Fruit fly (Drosophila melanogaster) whole organism, embryonic: Measurements from ENCODE around the gene EloB.

Experiments
- BEAF-32 ChIP-seq: fragments of 200-800 bp; sonication (Bioruptor generic); optimal IDR thresholded peaks from 3 replicates; lab custom pipeline; 2017; ENCODE audit warnings: missing biosample characterization, missing genetic modification characterization, mild to moderate bottlenecking, moderate library complexity, missing genetic modification reagents
- Bgb ChIP-seq: fragments of 200-800 bp; sonication (Bioruptor generic); IDR thresholded peaks from 2 replicates; pipeline ENCODE4 v1.3.6; 2022; ENCODE audit warnings: missing biosample characterization, missing genetic modification characterization; ENCODE audit not compliant: partially characterized antibody
- Blimp-1 ChIP-seq: fragments of 200-800 bp; sonication (Bioruptor generic); optimal IDR thresholded peaks from 3 replicates; lab custom pipeline; 2018; ENCODE audit warnings: missing biosample characterization, missing genetic modification characterization, mild to moderate bottlenecking, moderate library complexity, missing genetic modification reagents
- Bteb2 ChIP-seq: fragments of 200-800 bp; sonication (Bioruptor generic); optimal IDR thresholded peaks from 2 replicates; lab custom pipeline; 2016; ENCODE audit warnings: missing biosample characterization, missing genetic modification characterization
- CG10462 ChIP-seq: fragments of 200-800 bp; sonication (Bioruptor generic); optimal IDR thresholded peaks from 2 replicates; lab custom pipeline; 2016; ENCODE audit warnings: missing biosample characterization, missing genetic modification characterization
- CG11085 ChIP-seq: fragments of 200-800 bp; sonication (Bioruptor generic); IDR thresholded peaks from 2 replicates; pipeline ENCODE4 v1.3.6; 2022; ENCODE audit warnings: missing biosample characterization, missing genetic modification characterization
- CG12071 ChIP-seq: fragments of 200-800 bp; sonication (Bioruptor generic); optimal IDR thresholded peaks from 3 replicates; lab custom pipeline; 2018; ENCODE audit warnings: missing biosample characterization, mild to moderate bottlenecking, missing genetic modification characterization
- CG13775 ChIP-seq: fragments of 200-800 bp; sonication (Bioruptor generic); optimal IDR thresholded peaks from 3 replicates; lab custom pipeline; 2017; ENCODE audit warnings: missing biosample characterization, mild to moderate bottlenecking, missing genetic modification characterization
- CG14860 ChIP-seq: fragments of 200-800 bp; sonication (Bioruptor generic); IDR thresholded peaks from 3 replicates; pipeline ENCODE4 v1.3.6; 2022; ENCODE audit warnings: missing biosample characterization, missing genetic modification characterization; ENCODE audit not compliant: partially characterized antibody
- CG15514 ChIP-seq: fragments of 200-800 bp; sonication (Bioruptor generic); optimal IDR thresholded peaks from 3 replicates; lab custom pipeline; 2017; ENCODE audit warnings: missing biosample characterization, missing genetic modification characterization, mild to moderate bottlenecking, moderate library complexity, missing genetic modification reagents
- CG16779 ChIP-seq: fragments of 200-800 bp; sonication (Bioruptor generic); IDR thresholded peaks from 2 replicates; pipeline ENCODE4 v1.3.6; 2022; ENCODE audit warnings: missing biosample characterization, missing genetic modification characterization
- CG16813 ChIP-seq: fragments of 200-800 bp; sonication (Bioruptor generic); IDR thresholded peaks from 3 replicates; pipeline ENCODE4 v1.3.6; 2022; ENCODE audit warnings: missing biosample characterization, missing genetic modification characterization; ENCODE audit not compliant: partially characterized antibody
- CG16863 ChIP-seq: fragments of 200-800 bp; sonication (Bioruptor generic); optimal IDR thresholded peaks from 3 replicates; lab custom pipeline; 2016; ENCODE audit warnings: missing biosample characterization, missing genetic modification characterization
- CG17186 ChIP-seq: fragments of 200-800 bp; sonication (Bioruptor generic); optimal IDR thresholded peaks from 3 replicates; lab custom pipeline; 2017; ENCODE audit warnings: missing biosample characterization, missing genetic modification reagents, missing genetic modification characterization
- CG17385 ChIP-seq: fragments of 200-800 bp; sonication (Bioruptor generic); optimal IDR thresholded peaks from 3 replicates; lab custom pipeline; 2018; ENCODE audit warnings: missing biosample characterization, mild to moderate bottlenecking, missing genetic modification characterization
- CG18011 ChIP-seq: fragments of 200-800 bp; sonication (Bioruptor generic); optimal IDR thresholded peaks from 2 replicates; lab custom pipeline; 2017; ENCODE audit warnings: missing biosample characterization, missing genetic modification characterization, mild to moderate bottlenecking, moderate library complexity, missing genotype
- CG18262 ChIP-seq: fragments of 200-800 bp; optimal IDR thresholded peaks from 3 replicates; lab custom pipeline; 2019; ENCODE audit warnings: missing biosample characterization, mild to moderate bottlenecking, missing genetic modification characterization, moderate library complexity
- CG18599 ChIP-seq: fragments of 200-800 bp; sonication (Bioruptor generic); optimal IDR thresholded peaks from 3 replicates; lab custom pipeline; 2017; ENCODE audit warnings: missing biosample characterization, missing genetic modification characterization, mild to moderate bottlenecking, moderate library complexity, missing genetic modification reagents
- CG2199 ChIP-seq: fragments of 200-800 bp; sonication (Bioruptor generic); IDR thresholded peaks from 3 replicates; pipeline ENCODE4 v1.3.6; 2022; ENCODE audit warnings: missing biosample characterization, missing genetic modification characterization
- CG2712 ChIP-seq: fragments of 200-800 bp; optimal IDR thresholded peaks from 3 replicates; lab custom pipeline; 2019; ENCODE audit warnings: missing biosample characterization, mild to moderate bottlenecking, missing genetic modification characterization, moderate library complexity
- CG33213 ChIP-seq: fragments of 200-800 bp; sonication (Bioruptor generic); optimal IDR thresholded peaks from 3 replicates; lab custom pipeline; 2016; ENCODE audit warnings: missing biosample characterization, missing genetic modification characterization
- CG3995 ChIP-seq: fragments of 200-800 bp; sonication (Bioruptor generic); optimal IDR thresholded peaks from 3 replicates; lab custom pipeline; 2016; ENCODE audit warnings: missing biosample characterization, missing genetic modification characterization
- CG4328 ChIP-seq: fragments of 200-800 bp; sonication (Bioruptor generic); optimal IDR thresholded peaks from 3 replicates; lab custom pipeline; 2017; ENCODE audit warnings: missing biosample characterization, missing genetic modification reagents, missing genetic modification characterization
- CG4424 ChIP-seq: fragments of 200-800 bp; sonication (Bioruptor generic); optimal IDR thresholded peaks from 3 replicates; lab custom pipeline; 2016; ENCODE audit warnings: missing biosample characterization, missing genetic modification characterization
- CG6254 ChIP-seq: fragments of 200-800 bp; sonication (Bioruptor generic); optimal IDR thresholded peaks from 3 replicates; lab custom pipeline; 2017; ENCODE audit warnings: mild to moderate bottlenecking, missing biosample characterization, missing genetic modification reagents, missing genetic modification characterization
- CG8359 ChIP-seq: fragments of 200-800 bp; sonication (Bioruptor generic); optimal IDR thresholded peaks from 2 replicates; lab custom pipeline; 2017; ENCODE audit warnings: missing biosample characterization, mild to moderate bottlenecking, missing genetic modification characterization, borderline replicate concordance
- CG8388 ChIP-seq: fragments of 200-800 bp; sonication (Bioruptor generic); optimal IDR thresholded peaks from 2 replicates; lab custom pipeline; 2019; ENCODE audit warnings: missing biosample characterization, mild to moderate bottlenecking, missing genetic modification characterization, moderate library complexity
- Dp ChIP-seq: fragments of 200-800 bp; sonication (Bioruptor generic); optimal IDR thresholded peaks from 2 replicates; lab custom pipeline; 2018; ENCODE audit warnings: missing biosample characterization, mild to moderate bottlenecking, missing genetic modification characterization, moderate library complexity
- Dref ChIP-seq: fragments of 200-800 bp; sonication (Bioruptor generic); IDR thresholded peaks from 2 replicates; pipeline ENCODE4 v1.3.6; 2022; ENCODE audit warnings: missing biosample characterization, missing genetic modification characterization
- Eip74EF ChIP-seq, 2 experiments: fragments of 200-800 bp in 1 of 2; fragments of >200 bp in 1 of 2; sonication (Bioruptor generic) in 1 of 2; optimal IDR thresholded peaks; 2 replicates each; lab custom pipeline; 2017 to 2019; ENCODE audit warnings: missing biosample characterization in 2 of 2, missing genetic modification characterization in 2 of 2, mild to moderate bottlenecking in 1 of 2, moderate library complexity in 1 of 2
- Hand ChIP-seq: fragments of 200-800 bp; sonication (Bioruptor generic); optimal IDR thresholded peaks from 2 replicates; lab custom pipeline; 2017; ENCODE audit warnings: mild to moderate bottlenecking, missing biosample characterization, missing genetic modification reagents, missing genetic modification characterization
- HmgD ChIP-seq: fragments of 200-800 bp; sonication (Bioruptor generic); optimal IDR thresholded peaks from 3 replicates; lab custom pipeline; 2016; ENCODE audit warnings: missing biosample characterization, missing genetic modification characterization
- Hr51 ChIP-seq, 2 experiments: fragments of 200-800 bp; sonication (Bioruptor generic); optimal IDR thresholded peaks; 2 replicates in 1 of 2; 3 replicates in 1 of 2; lab custom pipeline; 2016 to 2018; ENCODE audit warnings: missing biosample characterization in 2 of 2, missing genetic modification characterization in 2 of 2, mild to moderate bottlenecking in 1 of 2, moderate library complexity in 1 of 2
- MBD-R2 ChIP-seq: fragments of 200-800 bp; sonication (Bioruptor generic); IDR thresholded peaks from 2 replicates; pipeline ENCODE4 v1.3.6; 2022; ENCODE audit warnings: missing biosample characterization, missing genetic modification characterization
- Med ChIP-seq: fragments of 200-800 bp; sonication (Bioruptor generic); peaks from one replicate; lab custom pipeline; 2016; ENCODE audit warnings: missing biosample characterization, missing genetic modification characterization, mild to moderate bottlenecking, inconsistent platforms, moderate library complexity
- Poxn ChIP-seq: fragments of 200-800 bp; sonication (Bioruptor generic); IDR thresholded peaks from 2 replicates; pipeline ENCODE4 v1.3.6; 2022; ENCODE audit warnings: missing biosample characterization, missing genetic modification characterization
- bigmax ChIP-seq: fragments of 200-800 bp; sonication (Bioruptor generic); optimal IDR thresholded peaks from 2 replicates; lab custom pipeline; 2018; ENCODE audit warnings: missing biosample characterization, mild to moderate bottlenecking, missing genetic modification characterization
- cg ChIP-seq: fragments of 200-800 bp; sonication (Bioruptor generic); optimal IDR thresholded peaks from 3 replicates; lab custom pipeline; 2019; ENCODE audit warnings: missing biosample characterization, mild to moderate bottlenecking, missing genetic modification characterization, moderate library complexity
- ci ChIP-seq: fragments of 200-800 bp; sonication (Bioruptor generic); IDR thresholded peaks from 3 replicates; pipeline ENCODE4 v1.3.6; 2022; ENCODE audit warnings: missing biosample characterization, missing genetic modification characterization
- dysf ChIP-seq: fragments of 200-800 bp; sonication (Bioruptor generic); IDR thresholded peaks from 3 replicates; pipeline ENCODE4 v1.3.6; 2022; ENCODE audit warnings: missing biosample characterization, missing genetic modification characterization
- grn ChIP-seq: fragments of 200-800 bp; sonication (Bioruptor generic); optimal IDR thresholded peaks from 3 replicates; lab custom pipeline; 2017; ENCODE audit warnings: missing biosample characterization, missing genetic modification characterization
- kah ChIP-seq: fragments of 200-800 bp; sonication (Bioruptor generic); optimal IDR thresholded peaks from 2 replicates; lab custom pipeline; 2018; ENCODE audit warnings: missing biosample characterization, mild to moderate bottlenecking, missing genetic modification characterization
- nau ChIP-seq: fragments of 200-800 bp; sonication (Bioruptor generic); optimal IDR thresholded peaks from 3 replicates; lab custom pipeline; 2017; ENCODE audit warnings: missing biosample characterization, mild to moderate bottlenecking, missing genetic modification characterization, missing genetic modification reagents
- onecut ChIP-seq: fragments of 200-800 bp; sonication (Bioruptor generic); IDR thresholded peaks from 2 replicates; pipeline ENCODE4 v1.3.6; 2022; ENCODE audit warnings: missing biosample characterization, missing genetic modification characterization
- otp ChIP-seq: fragments of 200-800 bp; sonication (Bioruptor generic); IDR thresholded peaks from 3 replicates; pipeline ENCODE4, ENCODE4 v1.3.6; 2022; ENCODE audit warnings: missing biosample characterization, missing genetic modification characterization
- pzg ChIP-seq: fragments of 200-800 bp; sonication (Bioruptor generic); optimal IDR thresholded peaks from 3 replicates; lab custom pipeline; 2018; ENCODE audit warnings: missing biosample characterization, mild to moderate bottlenecking, missing genetic modification characterization, moderate library complexity
- sens ChIP-seq: fragments of 200-800 bp; sonication (Bioruptor generic); peaks from one replicate; lab custom pipeline; 2016; ENCODE audit warnings: missing biosample characterization, missing genetic modification characterization
- slbo ChIP-seq: fragments of 200-800 bp; sonication (Bioruptor generic); IDR thresholded peaks from 2 replicates; pipeline ENCODE4 v1.3.6; 2022; ENCODE audit warnings: missing biosample characterization, missing genetic modification characterization
- vvl ChIP-seq: fragments of 200-800 bp; sonication (Bioruptor generic); IDR thresholded peaks from 2 replicates; pipeline ENCODE4 v1.3.6; 2022; ENCODE audit warnings: missing biosample characterization, missing genetic modification characterization

Gene EloB

dm6 chr3R:20554300-20554699, 25.4 kb downstream of the EloB start, which contains the start of gene att-ORFB:
att-ORFB (minus strand) TSS chr3R:20554400.
- TF ChIP-seq CG18011 (GFP tag; lab: Kevin White, UChicago) (no peak), otp (no peak), slbo (GFP tag; lab: Robert Waterston, UW) (no peak), CG15514 (no peak), CG8359 (no peak), CG4328 (GFP tag; lab: Kevin White, UChicago) (no peak), nau (GFP tag; lab: Kevin White, UChicago) (no peak), Hand (GFP tag; lab: Kevin White, UChicago) (no peak), CG17385 (GFP tag; lab: Kevin White, UChicago) (no peak), Hr51 (GFP tag; optimal IDR thresholded peaks at IDR 0.05; lab: Kevin White, UChicago) (no peak), CG16863 (GFP tag; lab: Kevin White, UChicago) (no peak), dysf (GFP tag; lab: Robert Waterston, UW) (no peak), CG2712 (no peak), CG4424 (GFP tag; lab: Kevin White, UChicago) (no peak), CG16779 (no peak), onecut (GFP tag; lab: Robert Waterston, UW) (no peak), CG10462 (GFP tag; lab: Kevin White, UChicago) (no peak)
- TF ChIP-seq, all 482 proteins: peak for 0

- no peak for TF ChIP-seq CG13775 (GFP tag; lab: Kevin White, UChicago)
- TF ChIP-seq CG3995 (GFP tag; lab: Kevin White, UChicago): peak; percentile 47
- 0 out of 3 replicates have a peak, but pooled peaks have one; percentile 11 for TF ChIP-seq CG14860 (GFP tag; lab: Robert Waterston, UW)
- 0 out of 3 replicates have a peak, but pooled peaks have one; percentile 17 for TF ChIP-seq CG2199 (GFP tag; lab: Robert Waterston, UW)
- TF ChIP-seq CG8388 (GFP tag; lab: Kevin White, UChicago): no peak
- TF ChIP-seq ci (GFP tag; lab: Robert Waterston, UW): 0 out of 3 replicates have a peak, but pooled peaks have one; percentile 6
- TF ChIP-seq bigmax: peak; percentile 81
- TF ChIP-seq BEAF-32: peak; percentile 35
- no peak for TF ChIP-seq Poxn
- peak; percentile 45 for TF ChIP-seq CG17186 (GFP tag; lab: Kevin White, UChicago)
- TF ChIP-seq sens (GFP tag; lab: Kevin White, UChicago): peak; percentile 76
- TF ChIP-seq CG11085: no peak
- no peak for TF ChIP-seq Blimp-1 (GFP tag; lab: Kevin White, UChicago)
- no peak for TF ChIP-seq CG6254 (GFP tag; lab: Kevin White, UChicago)
- no peak for TF ChIP-seq CG33213 (GFP tag; lab: Kevin White, UChicago)
- 0 out of 2 replicates have a peak, but pooled peaks have one; percentile 5 for TF ChIP-seq vvl (GFP tag; lab: Robert Waterston, UW)
- TF ChIP-seq grn (GFP tag; lab: Kevin White, UChicago): peak; percentile 87
- no peak for TF ChIP-seq Eip74EF (GFP tag; optimal IDR thresholded peaks at IDR 0.05; lab: Kevin White, UChicago)
- peak; percentile 83 for TF ChIP-seq Dref (GFP tag; lab: Robert Waterston, UW)
- no peak for TF ChIP-seq CG18599 (GFP tag; lab: Kevin White, UChicago)
- TF ChIP-seq MBD-R2 (GFP tag; lab: Robert Waterston, UW): 0 out of 2 replicates have a peak, but pooled peaks have one; percentile 40
- peak; percentile 35; the same call in 1 of the 3 replicates for TF ChIP-seq CG16813 (GFP tag; lab: Robert Waterston, UW)
- TF ChIP-seq CG18262: no peak
- TF ChIP-seq pzg: peak; percentile 64
- TF ChIP-seq Bteb2 (GFP tag; lab: Kevin White, UChicago): no peak
- TF ChIP-seq Dp (GFP tag; lab: Kevin White, UChicago): peak; percentile 95
- TF ChIP-seq HmgD (GFP tag; lab: Kevin White, UChicago): no peak
- no peak for TF ChIP-seq CG12071
- peak; percentile 35 for TF ChIP-seq kah (GFP tag; lab: Kevin White, UChicago)
- TF ChIP-seq cg: no peak
- TF ChIP-seq Med (GFP tag; lab: Kevin White, UChicago): peak; percentile 17
- peak; percentile 39; the same call in 1 of the 2 replicates for TF ChIP-seq Bgb (GFP tag; lab: Robert Waterston, UW)
Observed at dm6 chr3R:20552093-20552492, 27.6 kb downstream of the EloB start, which contains the start of gene Stat92E. Stat92E (minus strand) TSS chr3R:20552311.
